Worm (Caenorhabditis elegans) whole organism, L1 larva: ENCODE measurements around the gene abu-14.

Experiments
- blmp-1 ChIP-seq: fragments of 150-350 bp; optimal IDR thresholded peaks from 2 replicates; lab custom pipeline; 2014; ENCODE audit warnings: missing biosample characterization, missing genetic modification characterization
- nhr-76 ChIP-seq: sonication (generic microtip); optimal IDR thresholded peaks from 2 replicates; lab custom pipeline; 2017; ENCODE audit warnings: missing biosample characterization, missing genetic modification characterization

ce11 chrII:9211684-9212083, 15.3 kb downstream of the abu-14 start:
- TF ChIP-seq nhr-76 (tag; lab: Kevin White, UChicago) = no peak
- no peak for TF ChIP-seq blmp-1
